Worm (Caenorhabditis elegans) whole organism, L4/young adult: Measurements from ENCODE around the gene arp-6.
A peak's percentile ranks its signal among the peaks of the same experiment; 100 is the strongest.

ENCODE experiments used
- W03F9.2 ChIP-seq: fragments of 150-350 bp; optimal IDR thresholded peaks from 2 replicates; lab custom pipeline; 2014; ENCODE audit warnings: missing biosample characterization, missing genetic modification characterization
- dao-5 ChIP-seq: sonication (generic microtip); optimal IDR thresholded peaks from 2 replicates; lab custom pipeline; 2016; ENCODE audit warnings: missing genotype, missing genetic modification characterization, moderate library complexity, missing compliant biosample characterization
- him-1 ChIP-seq: sonication (generic microtip); optimal IDR thresholded peaks from 2 replicates; lab custom pipeline; 2016; ENCODE audit warnings: missing genotype, missing genetic modification reagents, missing genetic modification characterization, missing compliant biosample characterization

The arp-6 gene

ce11 chrII:8052850-8053249, 15.7 kb upstream of the arp-6 start, which contains the start of gene T05H10.4:
Gene T05H10.4 (plus strand): TSS chrII:8053150.
- TF ChIP-seq him-1 (tag; lab: Kevin White, UChicago): no peak
- TF ChIP-seq W03F9.2: no peak
- TF ChIP-seq dao-5: no peak

- no peak for TF ChIP-seq W03F9.2
- TF ChIP-seq him-1 (tag; lab: Kevin White, UChicago): no peak
- TF ChIP-seq dao-5: no peak
These were observed 15.0 kb upstream of the arp-6 start for ce11 chrII:8052172-8052571.

- TF ChIP-seq dao-5: no peak
- no peak for TF ChIP-seq him-1 (tag; lab: Kevin White, UChicago)
- no peak for TF ChIP-seq W03F9.2
These were observed 14.2 kb upstream of the arp-6 start for ce11 chrII:8051330-8051729.

- TF ChIP-seq him-1 (tag; lab: Kevin White, UChicago) (no peak), dao-5 (no peak), W03F9.2 (no peak)
These were observed 13.3 kb upstream of the arp-6 start, which contains the start of gene mtre-1 for ce11 chrII:8050477-8050876. Gene mtre-1 (minus strand): TSS chrII:8050577.

- no peak for TF ChIP-seq him-1 (tag; lab: Kevin White, UChicago)
- TF ChIP-seq dao-5: no peak
- no peak for TF ChIP-seq W03F9.2
These were observed 10.1 kb upstream of the arp-6 start, which contains the start of gene apn-1 for ce11 chrII:8047264-8047663. Gene apn-1 (plus strand): TSS chrII:8047564.

- TF ChIP-seq dao-5 (no peak), W03F9.2 (no peak), him-1 (tag; lab: Kevin White, UChicago) (no peak)
These were observed 5.1 kb upstream of the arp-6 start, which contains the start of gene T05H10.1 for ce11 chrII:8042289-8042688. Gene T05H10.1 (plus strand): TSS chrII:8042589.

ce11 chrII:8041642-8042041, 4.5 kb upstream of the arp-6 start:
- TF ChIP-seq dao-5: no peak
- TF ChIP-seq W03F9.2: peak; percentile 38

ce11 chrII:8039416-8039815, 2.3 kb upstream of the arp-6 start, which contains the start of the genes ubh-4 and algn-6:
Gene ubh-4 (minus strand): TSS chrII:8039597.
Gene algn-6 (plus strand): TSS chrII:8039802.
- TF ChIP-seq dao-5 (no peak), him-1 (tag; lab: Kevin White, UChicago) (no peak), W03F9.2 (peak; percentile 77)

ce11 chrII:8037863-8038262, 717 bp upstream of the arp-6 start, which contains the start of gene C08B11.9:
Gene C08B11.9 (minus strand): TSS chrII:8038169.
- no peak for TF ChIP-seq him-1 (tag; lab: Kevin White, UChicago)
- no peak for TF ChIP-seq W03F9.2
- TF ChIP-seq dao-5: no peak

ce11 chrII:8035667-8036066, 1.5 kb downstream of the arp-6 start, which contains the start of gene sap-49:
Gene sap-49 (minus strand): TSS chrII:8035767.
- TF ChIP-seq dao-5: no peak
- TF ChIP-seq W03F9.2: no peak
- no peak for TF ChIP-seq him-1 (tag; lab: Kevin White, UChicago)

- no peak for TF ChIP-seq dao-5
These were observed 2.5 kb downstream of the arp-6 start for ce11 chrII:8034617-8035016.

ce11 chrII:8034008-8034407, 3.1 kb downstream of the arp-6 start:
- TF ChIP-seq W03F9.2 (no peak), him-1 (tag; lab: Kevin White, UChicago) (no peak), dao-5 (no peak)

- TF ChIP-seq W03F9.2 (no peak), dao-5 (no peak), him-1 (tag; lab: Kevin White, UChicago) (no peak)
These were observed 4.5 kb downstream of the arp-6 start, which contains the start of gene nrf-6 for ce11 chrII:8032657-8033056. Gene nrf-6 (minus strand): TSS chrII:8032708.

- TF ChIP-seq him-1 (tag; lab: Kevin White, UChicago) (no peak), W03F9.2 (no peak), dao-5 (no peak)
These were observed 8.4 kb downstream of the arp-6 start for ce11 chrII:8028730-8029129.

ce11 chrII:8028246-8028694, 8.9 kb downstream of the arp-6 start:
- TF ChIP-seq W03F9.2 (no peak), dao-5 (peak; percentile 70), him-1 (tag; lab: Kevin White, UChicago) (peak; percentile 93)

ce11 chrII:8027663-8028062, 9.5 kb downstream of the arp-6 start, which contains the start of gene swsn-7:
Gene swsn-7 (minus strand): TSS chrII:8027763.
- TF ChIP-seq him-1 (tag; lab: Kevin White, UChicago): no peak
